Worm (Caenorhabditis elegans) whole organism, L2 larva: ENCODE data around the gene ugt-38.

ENCODE experiments used
- F13H6.1 ChIP-seq: sonication (generic microtip); optimal IDR thresholded peaks from 2 replicates; lab custom pipeline; 2016; ENCODE audit warnings: missing genetic modification characterization, missing compliant biosample characterization
- R02D3.7 ChIP-seq: fragments of 150-350 bp; optimal IDR thresholded peaks from 2 replicates; lab custom pipeline; 2014; ENCODE audit warnings: missing biosample characterization, missing genetic modification characterization
- Y55F3AM.14 ChIP-seq: fragments of 200-800 bp; sonication (Bioruptor generic); optimal IDR thresholded peaks from 2 replicates; lab custom pipeline; 2018; ENCODE audit warnings: mild to moderate bottlenecking, missing genetic modification characterization, missing compliant biosample characterization
- ZK546.5 ChIP-seq: sonication (generic microtip); optimal IDR thresholded peaks from 2 replicates; lab custom pipeline; 2017; ENCODE audit warnings: missing biosample characterization, missing genetic modification characterization
- alr-1 ChIP-seq: fragments of 150-350 bp; optimal IDR thresholded peaks from 2 replicates; lab custom pipeline; 2014; ENCODE audit warnings: missing biosample characterization, missing genetic modification characterization
- aly-2 ChIP-seq: fragments of 150-350 bp; optimal IDR thresholded peaks from 2 replicates; lab custom pipeline; 2014; ENCODE audit warnings: missing biosample characterization, missing genetic modification characterization
- blmp-1 ChIP-seq: sonication (generic microtip); optimal IDR thresholded peaks from 2 replicates; lab custom pipeline; 2017; ENCODE audit warnings: missing genetic modification characterization, mild to moderate bottlenecking, missing compliant biosample characterization, antibody characterized with exemption, moderate library complexity; ENCODE audit not compliant: insufficient read depth
- ceh-82 ChIP-seq: fragments of 150-350 bp; optimal IDR thresholded peaks from 2 replicates; lab custom pipeline; 2014; ENCODE audit warnings: missing biosample characterization, missing genetic modification characterization
- crh-2 ChIP-seq: sonication (generic microtip); optimal IDR thresholded peaks from 2 replicates; lab custom pipeline; 2017; ENCODE audit warnings: missing biosample characterization, missing genetic modification characterization
- dmd-4 ChIP-seq: sonication (generic microtip); optimal IDR thresholded peaks from 2 replicates; lab custom pipeline; 2017; ENCODE audit warnings: missing biosample characterization, missing genetic modification characterization
- egl-27 ChIP-seq: sonication (generic microtip); optimal IDR thresholded peaks from 3 replicates; lab custom pipeline; 2017; ENCODE audit warnings: missing biosample characterization, missing genetic modification reagents, missing genetic modification characterization
- elt-3 ChIP-seq: sonication (generic microtip); optimal IDR thresholded peaks from 2 replicates; lab custom pipeline; 2017; ENCODE audit warnings: missing biosample characterization, missing genetic modification characterization
- fos-1 ChIP-seq: fragments of 150-350 bp; optimal IDR thresholded peaks from 2 replicates; lab custom pipeline; 2014; ENCODE audit warnings: missing biosample characterization, missing genetic modification characterization
- lin-13 ChIP-seq: fragments of 150-350 bp; optimal IDR thresholded peaks from 2 replicates; lab custom pipeline; 2014; ENCODE audit warnings: missing biosample characterization, missing genetic modification reagents, missing genetic modification characterization
- lsy-2 ChIP-seq, 2 experiments: fragments of 150-350 bp in 1 of 2; sonication (generic microtip) in 1 of 2; optimal IDR thresholded peaks; 2 replicates each; lab custom pipeline; 2014 to 2017; ENCODE audit warnings: missing biosample characterization in 2 of 2, missing genetic modification characterization in 2 of 2
- mab-5 ChIP-seq: fragments of 150-350 bp; optimal IDR thresholded peaks from 2 replicates; lab custom pipeline; 2014; ENCODE audit warnings: missing biosample characterization, missing genetic modification characterization
- mbf-1 ChIP-seq: sonication (generic microtip); optimal IDR thresholded peaks from 2 replicates; lab custom pipeline; 2017; ENCODE audit warnings: missing biosample characterization, missing genetic modification characterization
- mdl-1 ChIP-seq, 2 experiments: fragments of 150-350 bp in 1 of 2; sonication (generic microtip) in 1 of 2; optimal IDR thresholded peaks; 2 replicates each; lab custom pipeline; 2017; ENCODE audit warnings: missing biosample characterization in 2 of 2, missing genetic modification characterization in 2 of 2
- nhr-10 ChIP-seq: sonication (generic microtip); optimal IDR thresholded peaks from 2 replicates; lab custom pipeline; 2017; ENCODE audit warnings: missing biosample characterization, missing genetic modification characterization
- nhr-11 ChIP-seq: fragments of 150-350 bp; optimal IDR thresholded peaks from 2 replicates; lab custom pipeline; 2014; ENCODE audit warnings: missing biosample characterization, missing genetic modification characterization
- nhr-12 ChIP-seq: fragments of 150-350 bp; optimal IDR thresholded peaks from 2 replicates; lab custom pipeline; 2014; ENCODE audit warnings: missing biosample characterization, missing genetic modification characterization
- nhr-129 ChIP-seq: fragments of 150-350 bp; optimal IDR thresholded peaks from 2 replicates; lab custom pipeline; 2014; ENCODE audit warnings: missing biosample characterization, missing genetic modification characterization
- nhr-237 ChIP-seq: fragments of 150-350 bp; optimal IDR thresholded peaks from 2 replicates; lab custom pipeline; 2014; ENCODE audit warnings: missing biosample characterization, missing genetic modification characterization
- nhr-25 ChIP-seq: fragments of 150-350 bp; sonication (generic microtip); optimal IDR thresholded peaks from 3 replicates; lab custom pipeline; 2014; ENCODE audit warnings: missing biosample characterization, missing genetic modification characterization
- nhr-6 ChIP-seq: fragments of 150-350 bp; optimal IDR thresholded peaks from 2 replicates; lab custom pipeline; 2014; ENCODE audit warnings: missing biosample characterization, missing genetic modification characterization
- nhr-77 ChIP-seq: fragments of 150-350 bp; optimal IDR thresholded peaks from 2 replicates; lab custom pipeline; 2014; ENCODE audit warnings: missing biosample characterization, missing genetic modification characterization
- peb-1 ChIP-seq: fragments of 150-350 bp; optimal IDR thresholded peaks from 2 replicates; lab custom pipeline; 2014; ENCODE audit warnings: missing biosample characterization, missing genetic modification characterization
- sem-4 ChIP-seq: fragments of 150-350 bp; optimal IDR thresholded peaks from 2 replicates; lab custom pipeline; 2014; ENCODE audit warnings: missing biosample characterization, missing genetic modification reagents, missing genetic modification characterization
- sma-9 ChIP-seq, 2 experiments: fragments of 150-350 bp in 1 of 2; sonication (generic microtip) in 1 of 2; optimal IDR thresholded peaks; 2 replicates each; lab custom pipeline; 2014 to 2016; ENCODE audit warnings: missing genetic modification characterization in 2 of 2, mild to moderate bottlenecking in 1 of 2, missing biosample characterization in 1 of 2, missing compliant biosample characterization in 1 of 2, missing genetic modification reagents in 1 of 2, moderate library complexity in 1 of 2
- snpc-4 ChIP-seq: fragments of 150-350 bp; optimal IDR thresholded peaks from 2 replicates; lab custom pipeline; 2014; ENCODE audit warnings: missing biosample characterization, missing genetic modification characterization
- unc-39 ChIP-seq: fragments of 150-350 bp; optimal IDR thresholded peaks from 2 replicates; lab custom pipeline; 2014; ENCODE audit warnings: missing biosample characterization, missing genetic modification characterization
- unc-55 ChIP-seq: fragments of 150-350 bp; sonication (generic microtip); optimal IDR thresholded peaks from 3 replicates; lab custom pipeline; 2014; ENCODE audit warnings: missing biosample characterization, missing genetic modification reagents, missing genetic modification characterization
- unc-62 ChIP-seq: fragments of 150-350 bp; optimal IDR thresholded peaks from 2 replicates; lab custom pipeline; 2014; ENCODE audit warnings: missing biosample characterization, missing genetic modification reagents, missing genetic modification characterization
- ztf-1 ChIP-seq: fragments of 200-800 bp; sonication (Bioruptor generic); conservative IDR thresholded peaks from 2 replicates; pipeline ENCODE4 v1.3.6; 2022; ENCODE audit warnings: missing genetic modification characterization, missing compliant biosample characterization

Gene ugt-38

ce11 chrV:7129460-7129859, 17.8 kb downstream of the ugt-38 start, which contains the start of gene T01C4.8:
Gene T01C4.8 (minus strand): TSS chrV:7129560.
- TF ChIP-seq crh-2 (no peak), mbf-1 (tag; lab: Kevin White, UChicago) (no peak), blmp-1 (no peak), ceh-82 (no peak), unc-39 (no peak), aly-2 (tag; lab: Kevin White, UChicago) (no peak), nhr-12 (tag; lab: Kevin White, UChicago) (no peak), mab-5 (no peak), peb-1 (no peak), nhr-25 (tag; lab: Kevin White, UChicago) (no peak), F13H6.1 (tag; lab: Kevin White, UChicago) (no peak), nhr-10 (tag; lab: Kevin White, UChicago) (no peak), ZK546.5 (no peak), snpc-4 (tag; lab: Kevin White, UChicago) (no peak), nhr-237 (tag; lab: Kevin White, UChicago) (no peak), dmd-4 (tag; lab: Kevin White, UChicago) (no peak), lin-13 (GFP tag; lab: Kevin White, UChicago) (no peak), nhr-129 (tag; lab: Kevin White, UChicago) (no peak), nhr-77 (tag; lab: Kevin White, UChicago) (no peak)

- no peak for TF ChIP-seq unc-55
- TF ChIP-seq elt-3 (tag; lab: Kevin White, UChicago): no peak
- TF ChIP-seq ztf-1 (GFP tag; lab: Robert Waterston, UW): no peak
- no peak for TF ChIP-seq mbf-1 (tag; lab: Kevin White, UChicago)
- no peak for TF ChIP-seq lin-13 (GFP tag; lab: Kevin White, UChicago)
- TF ChIP-seq alr-1 (tag; lab: Kevin White, UChicago): no peak
- TF ChIP-seq nhr-6 (tag; lab: Kevin White, UChicago): no peak
- no peak for TF ChIP-seq unc-39
- no peak for TF ChIP-seq snpc-4 (tag; lab: Kevin White, UChicago)
- TF ChIP-seq nhr-11 (tag; lab: Kevin White, UChicago): no peak
- no peak for TF ChIP-seq fos-1
- TF ChIP-seq lsy-2 (tag; optimal IDR thresholded peaks at IDR 0.05; lab: Kevin White, UChicago): no peak
Observed at ce11 chrV:7123979-7124378, 23.3 kb downstream of the ugt-38 start.

- TF ChIP-seq mbf-1 (tag; lab: Kevin White, UChicago) (no peak), snpc-4 (tag; lab: Kevin White, UChicago) (no peak), R02D3.7 (no peak), sem-4 (tag; lab: Kevin White, UChicago) (no peak), blmp-1 (no peak), unc-62 (GFP tag; lab: Kevin White, UChicago) (no peak)
Observed at ce11 chrV:7123188-7123708, 24.0 kb downstream of the ugt-38 start, which contains the start of gene lmd-5. Gene lmd-5 (plus strand): TSS chrV:7123658.

ce11 chrV:7120168-7120567, 27.1 kb downstream of the ugt-38 start, which contains the start of gene srx-34:
Gene srx-34 (minus strand): TSS chrV:7120268.
- no peak for TF ChIP-seq R02D3.7
- TF ChIP-seq nhr-6 (tag; lab: Kevin White, UChicago): no peak
- TF ChIP-seq, all 48 proteins: peak for 0

- TF ChIP-seq egl-27 (tag; lab: Kevin White, UChicago): no peak
- TF ChIP-seq Y55F3AM.14 (GFP tag; lab: Kevin White, UChicago): no peak
- no peak for TF ChIP-seq sma-9 (GFP tag; optimal IDR thresholded peaks at IDR 0.05; lab: Kevin White, UChicago)
- TF ChIP-seq sma-9 (tag; optimal IDR thresholded peaks at IDR 0.05; lab: Kevin White, UChicago): no peak
- TF ChIP-seq aly-2 (tag; lab: Kevin White, UChicago): no peak
- TF ChIP-seq ztf-1 (GFP tag; lab: Robert Waterston, UW): no peak
- TF ChIP-seq mdl-1 (tag; optimal IDR thresholded peaks at IDR 0.05; lab: Kevin White, UChicago): no peak
- no peak for TF ChIP-seq F13H6.1 (tag; lab: Kevin White, UChicago)
- no peak for TF ChIP-seq nhr-6 (tag; lab: Kevin White, UChicago)
Observed at ce11 chrV:7118796-7119195, 28.5 kb downstream of the ugt-38 start, which contains the start of gene srx-33. Gene srx-33 (minus strand): TSS chrV:7118896.
